Fruit fly (Drosophila melanogaster) whole organism, adult: ENCODE results near the gene CG42673.

ENCODE experiments used
- CG11617 ChIP-seq: fragments of 200-800 bp; sonication (Bioruptor generic); optimal IDR thresholded peaks from 2 replicates; lab custom pipeline; 2017; ENCODE audit warnings: mild to moderate bottlenecking, missing biosample characterization, missing genetic modification reagents, missing genetic modification characterization
- CG12768 ChIP-seq: fragments of 200-800 bp; sonication (Bioruptor generic); optimal IDR thresholded peaks from 2 replicates; lab custom pipeline; 2017; ENCODE audit warnings: missing biosample characterization, missing genetic modification characterization, mild to moderate bottlenecking, moderate library complexity, missing genetic modification reagents
- CG14711 ChIP-seq: fragments of 200-800 bp; sonication (Bioruptor generic); optimal IDR thresholded peaks from 2 replicates; lab custom pipeline; 2018; ENCODE audit warnings: missing biosample characterization, mild to moderate bottlenecking, missing genetic modification characterization, moderate library complexity
- CG1620 ChIP-seq: fragments of 200-800 bp; sonication (Bioruptor generic); optimal IDR thresholded peaks from 2 replicates; lab custom pipeline; 2016; ENCODE audit warnings: missing biosample characterization, missing genetic modification characterization
- CG33017 ChIP-seq: fragments of 200-800 bp; sonication (Bioruptor generic); optimal IDR thresholded peaks from 2 replicates; lab custom pipeline; 2018; ENCODE audit warnings: missing biosample characterization, mild to moderate bottlenecking, missing genetic modification characterization, moderate library complexity
- CG5204 ChIP-seq: fragments of 200-800 bp; sonication (Bioruptor generic); optimal IDR thresholded peaks from 2 replicates; lab custom pipeline; 2016; ENCODE audit warnings: missing biosample characterization, missing genetic modification characterization
- CG7045 ChIP-seq: fragments of 200-800 bp; sonication (Bioruptor generic); optimal IDR thresholded peaks from 2 replicates; lab custom pipeline; 2017; ENCODE audit warnings: missing biosample characterization, mild to moderate bottlenecking, missing genetic modification characterization
- CG7101 ChIP-seq: fragments of 200-800 bp; sonication (Bioruptor generic); optimal IDR thresholded peaks from 2 replicates; lab custom pipeline; 2018; ENCODE audit warnings: missing biosample characterization, mild to moderate bottlenecking, missing genetic modification characterization, moderate library complexity
- Clk ChIP-seq: fragments of 200-800 bp; sonication (Bioruptor generic); optimal IDR thresholded peaks from 2 replicates; lab custom pipeline; 2017; ENCODE audit warnings: missing biosample characterization, missing genetic modification characterization
- Crg-1 ChIP-seq: fragments of 200-800 bp; sonication (Bioruptor generic); optimal IDR thresholded peaks from 2 replicates; lab custom pipeline; 2016; ENCODE audit warnings: missing biosample characterization, missing genetic modification characterization
- Hr96 ChIP-seq: fragments of 200-800 bp; sonication (Bioruptor generic); optimal IDR thresholded peaks from 2 replicates; lab custom pipeline; 2016; ENCODE audit warnings: missing biosample characterization, missing genetic modification characterization
- Mnt ChIP-seq: fragments of 200-800 bp; sonication (Bioruptor generic); optimal IDR thresholded peaks from 2 replicates; lab custom pipeline; 2016; ENCODE audit warnings: missing biosample characterization, mild to moderate bottlenecking, missing genetic modification characterization
- bab1 ChIP-seq: fragments of 200-800 bp; sonication (Bioruptor generic); optimal IDR thresholded peaks from 3 replicates; lab custom pipeline; 2019; ENCODE audit warnings: missing biosample characterization, mild to moderate bottlenecking, missing genetic modification characterization, moderate library complexity
- cic ChIP-seq: fragments of 200-800 bp; sonication (Bioruptor generic); optimal IDR thresholded peaks from 2 replicates; lab custom pipeline; 2017; ENCODE audit warnings: missing biosample characterization, mild to moderate bottlenecking, missing genetic modification characterization, moderate library complexity
- cnc ChIP-seq, 2 experiments: fragments of >200 bp; optimal IDR thresholded peaks; 2 replicates each; lab custom pipeline; 2017
- kay ChIP-seq: fragments of 200-800 bp; sonication (Bioruptor generic); peaks from one replicate; lab custom pipeline; 2016; ENCODE audit warnings: missing biosample characterization, missing genetic modification characterization, borderline replicate concordance
- ovo ChIP-seq: fragments of 200-800 bp; sonication (Bioruptor generic); optimal IDR thresholded peaks from 2 replicates; lab custom pipeline; 2016; ENCODE audit warnings: missing biosample characterization, missing genetic modification characterization
- pad ChIP-seq: fragments of 200-800 bp; sonication (Bioruptor generic); optimal IDR thresholded peaks from 3 replicates; lab custom pipeline; 2017; ENCODE audit warnings: missing biosample characterization, missing genetic modification characterization, mild to moderate bottlenecking, moderate library complexity, missing genetic modification reagents
- tj ChIP-seq: fragments of 200-800 bp; sonication (Bioruptor generic); optimal IDR thresholded peaks from 3 replicates; lab custom pipeline; 2017; ENCODE audit warnings: missing biosample characterization, mild to moderate bottlenecking, missing genetic modification characterization, moderate library complexity

Gene CG42673

dm6 chr3L:9555004-9555403, 8.0 kb downstream of the CG42673 start:
- TF ChIP-seq cnc (optimal IDR thresholded peaks at IDR 0.05; lab: Kevin White, UChicago) (no peak), CG1620 (GFP tag; lab: Kevin White, UChicago) (no peak), ovo (GFP tag; lab: Kevin White, UChicago) (no peak), kay (GFP tag; lab: Kevin White, UChicago) (no peak), CG12768 (GFP tag; lab: Kevin White, UChicago) (no peak), CG5204 (no peak), cic (GFP tag; lab: Kevin White, UChicago) (no peak), Clk (GFP tag; lab: Kevin White, UChicago) (no peak), pad (no peak), CG7045 (GFP tag; lab: Kevin White, UChicago) (no peak), bab1 (no peak), CG33017 (no peak)

dm6 chr3L:9556666-9557065, 9.6 kb downstream of the CG42673 start:
- TF ChIP-seq CG14711 (tag; lab: Kevin White, UChicago) = no peak
- TF ChIP-seq CG12768 (GFP tag; lab: Kevin White, UChicago) = no peak
- no peak for TF ChIP-seq Mnt (GFP tag; lab: Kevin White, UChicago)
- no peak for TF ChIP-seq CG5204
- no peak for TF ChIP-seq Clk (GFP tag; lab: Kevin White, UChicago)
- no peak for TF ChIP-seq CG33017
- no peak for TF ChIP-seq CG7045 (GFP tag; lab: Kevin White, UChicago)
- no peak for TF ChIP-seq cic (GFP tag; lab: Kevin White, UChicago)

DNA sequence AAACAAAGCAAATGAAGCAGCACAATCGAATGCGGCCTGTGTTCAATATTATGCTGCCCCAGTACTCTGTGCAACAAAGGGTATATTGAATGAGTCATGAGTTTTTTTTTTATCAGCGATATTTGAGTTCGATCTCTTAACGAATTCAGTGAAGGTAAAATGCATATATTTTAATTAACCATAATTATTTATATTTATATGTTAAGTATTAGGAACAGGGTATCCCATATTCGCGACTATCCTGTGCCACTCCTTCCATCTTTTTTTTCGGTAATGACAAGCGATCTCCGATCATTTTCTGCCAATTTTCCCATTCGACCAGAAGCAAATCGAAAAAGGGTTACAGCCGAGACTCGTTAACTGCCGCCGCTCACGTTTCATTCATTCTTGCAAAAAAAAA, 12.0 kb downstream of the CG42673 start:
- TF ChIP-seq ovo (GFP tag; lab: Kevin White, UChicago) = no peak
- no peak for TF ChIP-seq Clk (GFP tag; lab: Kevin White, UChicago)
- TF ChIP-seq Crg-1 = no peak
- TF ChIP-seq CG14711 (tag; lab: Kevin White, UChicago) = no peak
- TF ChIP-seq tj (GFP tag; lab: Kevin White, UChicago) = no peak
- TF ChIP-seq Hr96 (GFP tag; lab: Kevin White, UChicago) = no peak

DNA sequence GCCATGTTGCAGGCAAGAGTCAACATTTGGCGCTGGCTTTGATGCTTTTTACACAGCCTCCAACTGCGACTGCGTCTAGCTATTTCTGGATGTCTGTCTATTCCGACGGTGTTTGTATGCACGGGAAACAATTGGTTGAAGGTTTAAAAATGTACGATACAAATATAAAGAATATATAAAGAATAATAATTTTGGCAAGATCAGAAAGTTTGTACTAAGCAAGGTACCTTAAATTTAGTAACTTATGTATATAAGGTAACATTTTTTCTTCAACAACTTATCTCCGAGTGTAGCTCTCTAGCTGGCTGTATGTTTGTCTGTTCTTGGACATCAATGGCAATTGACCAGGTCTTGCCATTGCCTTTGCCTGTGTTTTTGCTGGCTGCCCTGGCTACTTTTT, 19.8 kb downstream of the CG42673 start:
- no peak for TF ChIP-seq CG7101 (tag; lab: Kevin White, UChicago)
- TF ChIP-seq Hr96 (GFP tag; lab: Kevin White, UChicago) = no peak
- TF ChIP-seq CG33017 = no peak
- TF ChIP-seq cic (GFP tag; lab: Kevin White, UChicago) = no peak
- no peak for TF ChIP-seq ovo (GFP tag; lab: Kevin White, UChicago)
- TF ChIP-seq Mnt (GFP tag; lab: Kevin White, UChicago) = no peak
- TF ChIP-seq bab1 = no peak
- no peak for TF ChIP-seq CG5204
- no peak for TF ChIP-seq CG7045 (GFP tag; lab: Kevin White, UChicago)
- TF ChIP-seq CG1620 (GFP tag; lab: Kevin White, UChicago) = no peak

DNA sequence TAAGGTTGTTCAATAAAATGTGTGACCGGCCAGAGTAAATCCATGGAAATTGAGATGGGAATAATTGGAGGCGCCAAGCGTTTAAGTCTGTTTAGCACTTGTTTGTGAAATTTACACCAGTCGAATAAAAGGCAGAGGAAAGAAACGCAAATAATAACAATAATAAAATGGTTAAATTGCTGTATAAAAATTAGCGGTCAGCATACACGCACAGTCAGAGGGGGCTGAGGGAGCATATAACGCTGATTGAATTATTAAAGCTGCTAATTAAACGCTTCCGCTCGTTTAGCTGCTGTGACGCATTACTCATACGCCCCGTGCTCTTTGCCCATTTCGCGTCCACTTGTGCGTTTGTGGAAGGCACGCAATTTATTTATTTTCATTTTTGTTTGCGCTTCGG, 20.7 kb downstream of the CG42673 start:
- TF ChIP-seq CG12768 (GFP tag; lab: Kevin White, UChicago) (no peak), Mnt (GFP tag; lab: Kevin White, UChicago) (no peak), Crg-1 (no peak), CG7101 (tag; lab: Kevin White, UChicago) (no peak)

DNA sequence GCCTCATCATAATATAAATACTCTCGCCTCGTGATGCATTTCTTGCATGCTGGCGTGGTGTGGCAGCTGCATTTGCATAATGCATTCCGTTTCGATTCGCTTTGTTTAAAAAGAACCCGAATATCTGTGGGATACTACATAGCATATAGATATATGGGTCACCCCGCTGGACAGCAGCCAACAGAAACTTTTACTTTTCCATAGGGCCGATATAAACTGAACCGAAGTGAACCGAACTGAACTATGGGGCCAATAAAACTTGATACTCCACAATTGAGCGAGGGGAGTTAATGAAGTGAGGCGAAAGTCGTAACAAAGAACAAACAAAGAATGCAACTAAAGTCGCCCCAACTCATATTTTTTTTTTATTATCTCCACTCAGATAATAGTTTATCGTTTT, 22.2 kb downstream of the CG42673 start:
- no peak for TF ChIP-seq cnc (optimal IDR thresholded peaks at IDR 0.05; lab: Kevin White, UChicago)
- TF ChIP-seq Hr96 (GFP tag; lab: Kevin White, UChicago) = no peak
- no peak for TF ChIP-seq pad
- no peak for TF ChIP-seq CG1620 (GFP tag; lab: Kevin White, UChicago)
- no peak for TF ChIP-seq CG7101 (tag; lab: Kevin White, UChicago)
- TF ChIP-seq Mnt (GFP tag; lab: Kevin White, UChicago) = no peak
- no peak for TF ChIP-seq bab1
- TF ChIP-seq CG5204 = no peak
- TF ChIP-seq tj (GFP tag; lab: Kevin White, UChicago) = no peak
- TF ChIP-seq CG14711 (tag; lab: Kevin White, UChicago) = no peak
- no peak for TF ChIP-seq Clk (GFP tag; lab: Kevin White, UChicago)
- no peak for TF ChIP-seq CG33017
- TF ChIP-seq ovo (GFP tag; lab: Kevin White, UChicago) = no peak
- TF ChIP-seq CG7045 (GFP tag; lab: Kevin White, UChicago) = no peak
- no peak for TF ChIP-seq CG12768 (GFP tag; lab: Kevin White, UChicago)
- TF ChIP-seq cic (GFP tag; lab: Kevin White, UChicago) = no peak
- TF ChIP-seq Crg-1 = no peak
- TF ChIP-seq kay (GFP tag; lab: Kevin White, UChicago) = no peak

- TF ChIP-seq pad (no peak), Clk (GFP tag; lab: Kevin White, UChicago) (no peak), CG7101 (tag; lab: Kevin White, UChicago) (no peak), CG11617 (no peak), cic (GFP tag; lab: Kevin White, UChicago) (no peak), CG14711 (tag; lab: Kevin White, UChicago) (no peak), CG5204 (no peak), kay (GFP tag; lab: Kevin White, UChicago) (no peak), Crg-1 (no peak), tj (GFP tag; lab: Kevin White, UChicago) (no peak)
Measured at dm6 chr3L:9569849-9570248, 22.8 kb downstream of the CG42673 start.
